Fruit fly (Drosophila melanogaster) whole organism, embryonic: ENCODE data around the gene yellow-e.
A peak's percentile ranks its signal among the peaks of the same experiment; 100 is the strongest.

ENCODE experiments used
- Abd-B ChIP-seq: fragments of 200-800 bp; sonication (Bioruptor generic); optimal IDR thresholded peaks from 2 replicates; lab custom pipeline; 2018; ENCODE audit warnings: missing biosample characterization, mild to moderate bottlenecking, missing genetic modification characterization, moderate library complexity
- Atf6 ChIP-seq: fragments of 200-800 bp; sonication (Bioruptor generic); IDR thresholded peaks from 2 replicates; pipeline ENCODE4 v1.3.6; 2022; ENCODE audit warnings: missing biosample characterization, missing genetic modification characterization
- B-H2 ChIP-seq: fragments of 200-800 bp; sonication (Bioruptor generic); optimal IDR thresholded peaks from 2 replicates; lab custom pipeline; 2018; ENCODE audit warnings: missing biosample characterization, mild to moderate bottlenecking, missing genetic modification characterization
- CG12155 ChIP-seq: fragments of 200-800 bp; sonication (Bioruptor generic); optimal IDR thresholded peaks from 3 replicates; lab custom pipeline; 2016; ENCODE audit warnings: missing biosample characterization, missing genetic modification characterization
- CG12219 ChIP-seq: fragments of 200-800 bp; sonication (Bioruptor generic); optimal IDR thresholded peaks from 3 replicates; lab custom pipeline; 2018; ENCODE audit warnings: missing biosample characterization, mild to moderate bottlenecking, missing genetic modification characterization
- CG14441 ChIP-seq: fragments of 200-800 bp; sonication (Bioruptor generic); IDR thresholded peaks from 2 replicates; pipeline ENCODE4 v1.3.6; 2022; ENCODE audit warnings: missing biosample characterization, missing genetic modification characterization
- CG14667 ChIP-seq: fragments of 200-800 bp; sonication (Bioruptor generic); IDR thresholded peaks from 2 replicates; pipeline ENCODE4 v1.3.6; 2022; ENCODE audit warnings: missing biosample characterization, missing genetic modification characterization
- CG15601 ChIP-seq: fragments of 200-800 bp; sonication (Bioruptor generic); optimal IDR thresholded peaks from 3 replicates; lab custom pipeline; 2019; ENCODE audit warnings: missing biosample characterization, mild to moderate bottlenecking, missing genetic modification characterization, moderate library complexity
- CG15696 ChIP-seq: fragments of 200-800 bp; sonication (Bioruptor generic); optimal IDR thresholded peaks from 2 replicates; lab custom pipeline; 2019; ENCODE audit warnings: missing biosample characterization, mild to moderate bottlenecking, missing genetic modification characterization, moderate library complexity
- CG17385 ChIP-seq: fragments of 200-800 bp; sonication (Bioruptor generic); optimal IDR thresholded peaks from 3 replicates; lab custom pipeline; 2018; ENCODE audit warnings: missing biosample characterization, mild to moderate bottlenecking, missing genetic modification characterization
- CG17802 ChIP-seq: fragments of 200-800 bp; sonication (Bioruptor generic); optimal IDR thresholded peaks from 2 replicates; lab custom pipeline; 2018; ENCODE audit warnings: missing biosample characterization, mild to moderate bottlenecking, missing genetic modification characterization, moderate library complexity
- CG18011 ChIP-seq: fragments of 200-800 bp; sonication (Bioruptor generic); optimal IDR thresholded peaks from 2 replicates; lab custom pipeline; 2017; ENCODE audit warnings: missing biosample characterization, missing genetic modification characterization, mild to moderate bottlenecking, moderate library complexity, missing genotype
- CG18262 ChIP-seq: fragments of 200-800 bp; optimal IDR thresholded peaks from 3 replicates; lab custom pipeline; 2019; ENCODE audit warnings: missing biosample characterization, mild to moderate bottlenecking, missing genetic modification characterization, moderate library complexity
- CG34224 ChIP-seq: fragments of 200-800 bp; sonication (Bioruptor generic); IDR thresholded peaks from 3 replicates; pipeline ENCODE4 v1.3.6; 2022; ENCODE audit warnings: missing biosample characterization, missing genetic modification characterization; ENCODE audit not compliant: partially characterized antibody
- CG4282 ChIP-seq: fragments of 200-800 bp; sonication (Bioruptor generic); optimal IDR thresholded peaks from 2 replicates; lab custom pipeline; 2016; ENCODE audit warnings: missing biosample characterization, missing genetic modification characterization
- CG5245 ChIP-seq: fragments of 200-800 bp; sonication (Bioruptor generic); optimal IDR thresholded peaks from 3 replicates; lab custom pipeline; 2016; ENCODE audit warnings: missing biosample characterization, missing genetic modification characterization
- CG6254 ChIP-seq: fragments of 200-800 bp; sonication (Bioruptor generic); optimal IDR thresholded peaks from 3 replicates; lab custom pipeline; 2017; ENCODE audit warnings: mild to moderate bottlenecking, missing biosample characterization, missing genetic modification reagents, missing genetic modification characterization
- CG6683 ChIP-seq: fragments of 200-800 bp; sonication (Bioruptor generic); optimal IDR thresholded peaks from 2 replicates; lab custom pipeline; 2017; ENCODE audit warnings: missing biosample characterization, mild to moderate bottlenecking, missing genetic modification characterization, missing genetic modification reagents
- CG8089 ChIP-seq: fragments of 200-800 bp; sonication (Bioruptor generic); optimal IDR thresholded peaks from 3 replicates; lab custom pipeline; 2016; ENCODE audit warnings: missing biosample characterization, missing genetic modification characterization
- CG8478 ChIP-seq: fragments of >200 bp; optimal IDR thresholded peaks from 2 replicates; lab custom pipeline; 2018
- CG9437 ChIP-seq: fragments of 200-800 bp; sonication (Bioruptor generic); optimal IDR thresholded peaks from 2 replicates; lab custom pipeline; 2018; ENCODE audit warnings: missing biosample characterization, mild to moderate bottlenecking, missing genetic modification characterization
- Camta ChIP-seq: fragments of 200-800 bp; sonication (Bioruptor generic); optimal IDR thresholded peaks from 2 replicates; lab custom pipeline; 2016; ENCODE audit warnings: missing biosample characterization, missing genetic modification characterization
- CoRest ChIP-seq: fragments of 200-800 bp; sonication (Bioruptor generic); optimal IDR thresholded peaks from 3 replicates; lab custom pipeline; 2018; ENCODE audit warnings: missing biosample characterization, mild to moderate bottlenecking, missing genetic modification characterization, moderate library complexity
- Deaf1 ChIP-seq: fragments of 200-800 bp; optimal IDR thresholded peaks from 3 replicates; lab custom pipeline; 2019; ENCODE audit warnings: missing biosample characterization, mild to moderate bottlenecking, missing genetic modification characterization, moderate library complexity
- Dref ChIP-seq: fragments of 200-800 bp; sonication (Bioruptor generic); IDR thresholded peaks from 2 replicates; pipeline ENCODE4 v1.3.6; 2022; ENCODE audit warnings: missing biosample characterization, missing genetic modification characterization
- E2f1 ChIP-seq: fragments of 200-800 bp; sonication (Bioruptor generic); IDR thresholded peaks from 2 replicates; pipeline ENCODE4 v1.3.6; 2022; ENCODE audit warnings: missing biosample characterization, missing genetic modification characterization
- Elba2 ChIP-seq: fragments of 200-800 bp; sonication (Bioruptor generic); optimal IDR thresholded peaks from 3 replicates; lab custom pipeline; 2016; ENCODE audit warnings: missing biosample characterization, missing genetic modification characterization
- Ets65A ChIP-seq: fragments of 200-800 bp; sonication (Bioruptor generic); peaks from one replicate; lab custom pipeline; 2016; ENCODE audit warnings: missing biosample characterization, missing genetic modification characterization
- Hmr ChIP-seq: fragments of 200-800 bp; sonication (Bioruptor generic); optimal IDR thresholded peaks from 3 replicates; lab custom pipeline; 2017; ENCODE audit warnings: mild to moderate bottlenecking, missing biosample characterization, missing genetic modification reagents, missing genetic modification characterization
- Jarid2 ChIP-seq: fragments of 200-800 bp; sonication (Bioruptor generic); optimal IDR thresholded peaks from 3 replicates; lab custom pipeline; 2017; ENCODE audit warnings: mild to moderate bottlenecking, missing biosample characterization, missing genetic modification reagents, missing genetic modification characterization
- MBD-R2 ChIP-seq: fragments of 200-800 bp; sonication (Bioruptor generic); IDR thresholded peaks from 2 replicates; pipeline ENCODE4 v1.3.6; 2022; ENCODE audit warnings: missing biosample characterization, missing genetic modification characterization
- Oaz ChIP-seq: fragments of 200-800 bp; sonication (Bioruptor generic); IDR thresholded peaks from 2 replicates; pipeline ENCODE4 v1.3.6; 2022; ENCODE audit warnings: missing biosample characterization, missing genetic modification characterization
- Opbp ChIP-seq: fragments of 200-800 bp; sonication (Bioruptor generic); IDR thresholded peaks from 3 replicates; pipeline ENCODE4 v1.3.6; 2022; ENCODE audit warnings: missing biosample characterization, missing genetic modification characterization; ENCODE audit not compliant: partially characterized antibody
- Sin3A ChIP-seq: fragments of >200 bp; optimal IDR thresholded peaks from 2 replicates; lab custom pipeline; 2018
- Stat92E ChIP-seq, 3 experiments: fragments of >200 bp in 2 of 3; fragments of 200-800 bp in 1 of 3; sonication (Bioruptor generic) in 1 of 3; optimal IDR thresholded peaks; 2 replicates each; lab custom pipeline; 2017 to 2019; ENCODE audit warnings: missing biosample characterization in 3 of 3, missing genetic modification characterization in 3 of 3, mild to moderate bottlenecking in 1 of 3, moderate library complexity in 1 of 3
- Usf ChIP-seq: fragments of 200-800 bp; sonication (Bioruptor generic); optimal IDR thresholded peaks from 2 replicates; lab custom pipeline; 2017; ENCODE audit warnings: missing genotype, missing biosample characterization, missing genetic modification characterization
- Xbp1 ChIP-seq: fragments of 200-800 bp; sonication (Bioruptor generic); optimal IDR thresholded peaks from 3 replicates; lab custom pipeline; 2016; ENCODE audit warnings: missing biosample characterization, mild to moderate bottlenecking, missing genetic modification characterization
- bigmax ChIP-seq: fragments of 200-800 bp; sonication (Bioruptor generic); optimal IDR thresholded peaks from 2 replicates; lab custom pipeline; 2018; ENCODE audit warnings: missing biosample characterization, mild to moderate bottlenecking, missing genetic modification characterization
- chm ChIP-seq: fragments of 200-800 bp; sonication (Bioruptor generic); IDR thresholded peaks from 2 replicates; pipeline ENCODE4 v1.3.6; 2022; ENCODE audit warnings: missing biosample characterization, missing genetic modification characterization
- crc ChIP-seq: fragments of 200-800 bp; sonication (Bioruptor generic); optimal IDR thresholded peaks from 2 replicates; lab custom pipeline; 2016; ENCODE audit warnings: missing biosample characterization, missing genetic modification characterization
- dimm ChIP-seq: fragments of 200-800 bp; sonication (Bioruptor generic); IDR thresholded peaks from 2 replicates; pipeline ENCODE4 v1.3.6; 2022; ENCODE audit warnings: missing biosample characterization, missing genetic modification characterization
- dpn ChIP-seq, 2 experiments: fragments of 200-800 bp; sonication (Bioruptor generic); optimal IDR thresholded peaks; 3 replicates each; lab custom pipeline; 2016; ENCODE audit warnings: missing biosample characterization in 2 of 2, missing genetic modification characterization in 2 of 2
- gsb ChIP-seq: fragments of 200-800 bp; sonication (Bioruptor generic); IDR thresholded peaks from 2 replicates; pipeline ENCODE4 v1.3.6; 2022; ENCODE audit warnings: missing biosample characterization, missing genetic modification characterization
- insv ChIP-seq, 2 experiments: fragments of 200-800 bp; sonication (Bioruptor generic); optimal IDR thresholded peaks; 3 replicates each; lab custom pipeline; 2016 to 2018; ENCODE audit warnings: missing biosample characterization in 2 of 2, missing genetic modification characterization in 2 of 2
- kay ChIP-seq: fragments of 200-800 bp; sonication (Bioruptor generic); optimal IDR thresholded peaks from 2 replicates; lab custom pipeline; 2016; ENCODE audit warnings: missing biosample characterization, missing genetic modification characterization
- maf-S ChIP-seq: fragments of 200-800 bp; sonication (Bioruptor generic); optimal IDR thresholded peaks from 2 replicates; lab custom pipeline; 2016; ENCODE audit warnings: missing biosample characterization, missing genetic modification characterization
- oc ChIP-seq: fragments of 200-800 bp; sonication (Bioruptor generic); optimal IDR thresholded peaks from 2 replicates; lab custom pipeline; 2018; ENCODE audit warnings: missing biosample characterization, mild to moderate bottlenecking, missing genetic modification characterization, moderate library complexity
- pnt ChIP-seq: fragments of 200-800 bp; sonication (Bioruptor generic); optimal IDR thresholded peaks from 3 replicates; lab custom pipeline; 2016; ENCODE audit warnings: missing biosample characterization, missing genetic modification characterization
- vvl ChIP-seq: fragments of 200-800 bp; sonication (Bioruptor generic); IDR thresholded peaks from 2 replicates; pipeline ENCODE4 v1.3.6; 2022; ENCODE audit warnings: missing biosample characterization, missing genetic modification characterization
- wor ChIP-seq: fragments of 200-800 bp; sonication (Bioruptor generic); IDR thresholded peaks from 2 replicates; pipeline ENCODE4 v1.3.6; 2022; ENCODE audit warnings: missing biosample characterization, missing genetic modification characterization
- zf30C ChIP-seq: fragments of 200-800 bp; sonication (Bioruptor generic); optimal IDR thresholded peaks from 3 replicates; lab custom pipeline; 2018; ENCODE audit warnings: missing biosample characterization, mild to moderate bottlenecking, missing genetic modification characterization

The yellow-e gene

dm6 chr3R:13403032-13403459 lies 12.0 kb downstream of the yellow-e start, which contains the start of gene Dpm3 (continued):
- TF ChIP-seq CG8089: no peak
- no peak for TF ChIP-seq Atf6 (GFP tag; lab: Robert Waterston, UW)
- TF ChIP-seq CG18262 (tag; lab: Kevin White, UChicago): peak; percentile 9
- TF ChIP-seq gsb: no peak
- TF ChIP-seq insv (GFP tag; optimal IDR thresholded peaks at IDR 0.05; lab: Kevin White, UChicago): peak; percentile 100
- TF ChIP-seq Oaz: no peak
- peak; percentile 60 for TF ChIP-seq CG15601 (tag; lab: Kevin White, UChicago)
- TF ChIP-seq maf-S (GFP tag; lab: Kevin White, UChicago): no peak
- peak; percentile 67 for TF ChIP-seq vvl (GFP tag; lab: Robert Waterston, UW)
- peak; percentile 60 for TF ChIP-seq Camta (GFP tag; lab: Kevin White, UChicago)
- peak; percentile 85 for TF ChIP-seq Abd-B (GFP tag; lab: Kevin White, UChicago)
- peak; percentile 32; the same call in 1 of the 2 replicates for TF ChIP-seq E2f1 (GFP tag; lab: Robert Waterston, UW)
- TF ChIP-seq CG12155 (GFP tag; lab: Kevin White, UChicago): peak; percentile 7
- TF ChIP-seq CG9437 (GFP tag; lab: Kevin White, UChicago): peak; percentile 98
- TF ChIP-seq Ets65A (GFP tag; lab: Kevin White, UChicago): peak; percentile 98
- TF ChIP-seq pnt (GFP tag; lab: Kevin White, UChicago): peak; percentile 28
- no peak for TF ChIP-seq CG8478 (lab: Kevin White, UChicago)
- peak in 1 of 3 experiments; percentile 78 for TF ChIP-seq Stat92E (GFP tag; optimal IDR thresholded peaks at IDR 0.05; lab: Kevin White, UChicago)
- TF ChIP-seq CG6254: no peak
- TF ChIP-seq CG15696 (tag; lab: Kevin White, UChicago): peak; percentile 43
- TF ChIP-seq CG12219: no peak
- TF ChIP-seq MBD-R2 (GFP tag; lab: Robert Waterston, UW): peak; percentile 69
- peak; percentile 54 for TF ChIP-seq Xbp1 (GFP tag; lab: Kevin White, UChicago)
- no peak for TF ChIP-seq CG17385 (GFP tag; lab: Kevin White, UChicago)
- peak; percentile 88 for TF ChIP-seq Sin3A (lab: Kevin White, UChicago)
- no peak for TF ChIP-seq wor (GFP tag; lab: Robert Waterston, UW)
- peak; percentile 63 for TF ChIP-seq B-H2
- peak; percentile 50 for TF ChIP-seq kay
- TF ChIP-seq Opbp (GFP tag; lab: Robert Waterston, UW): peak; percentile 81; the same call in 2 of the 3 replicates
- no peak for TF ChIP-seq CG5245 (GFP tag; lab: Kevin White, UChicago)

dm6 chr3R:13401722-13402296 lies 13.3 kb downstream of the yellow-e start, which contains the start of gene GILT1:
Gene GILT1 (minus strand): TSS chr3R:13401862.
- TF ChIP-seq chm (GFP tag; lab: Robert Waterston, UW): peak; percentile 52; the same call in 1 of the 2 replicates
- TF ChIP-seq bigmax (GFP tag; lab: Kevin White, UChicago): no peak
- no peak for TF ChIP-seq CG17802 (tag; lab: Kevin White, UChicago)
- TF ChIP-seq Elba2 (GFP tag; lab: Kevin White, UChicago): no peak
- peak; percentile 5 for TF ChIP-seq oc (tag; lab: Kevin White, UChicago)
- no peak for TF ChIP-seq CG14441 (GFP tag; lab: Robert Waterston, UW)
- no peak for TF ChIP-seq CG14667 (GFP tag; lab: Robert Waterston, UW)
- TF ChIP-seq dpn (GFP tag; optimal IDR thresholded peaks at IDR 0.05; lab: Kevin White, UChicago): no peak
- TF ChIP-seq CG4282 (GFP tag; lab: Kevin White, UChicago): no peak
- no peak for TF ChIP-seq zf30C (GFP tag; lab: Kevin White, UChicago)
- peak; percentile 65 for TF ChIP-seq Jarid2 (GFP tag; lab: Kevin White, UChicago)
- TF ChIP-seq dimm (GFP tag; lab: Robert Waterston, UW): no peak
- peak; percentile 96 for TF ChIP-seq CG18011
- TF ChIP-seq CG6683: no peak
- no peak for TF ChIP-seq Opbp (GFP tag; lab: Robert Waterston, UW)
- TF ChIP-seq CG34224: no peak
- no peak for TF ChIP-seq crc
- TF ChIP-seq CoRest (tag; lab: Kevin White, UChicago): no peak
- no peak for TF ChIP-seq Ets65A (GFP tag; lab: Kevin White, UChicago)
- TF ChIP-seq Usf: no peak
- TF ChIP-seq Hmr (GFP tag; lab: Kevin White, UChicago): no peak
- TF ChIP-seq Dref (GFP tag; lab: Robert Waterston, UW): no peak
- TF ChIP-seq Deaf1 (tag; lab: Kevin White, UChicago): peak; percentile 13
